Worm (Caenorhabditis elegans): ENCODE results near the gene srh-247.

ce11 chrV:2896198-2896660, 37.7 kb downstream of the srh-247 start, which contains the start of gene pals-32:
- TF ChIP-seq pqm-1 (tag; optimal IDR thresholded peaks at IDR 0.05), result no peak
- TF ChIP-seq lsy-12 (tag; optimal IDR thresholded peaks at IDR 0.05), result no peak
- TF ChIP-seq nhr-11 (tag; optimal IDR thresholded peaks at IDR 0.05), result no peak
- TF ChIP-seq ZK546.5 (tag; optimal IDR thresholded peaks at IDR 0.05), result no peak
- TF ChIP-seq pha-4 (tag; optimal IDR thresholded peaks at IDR 0.05), result no peak
- no peak for TF ChIP-seq daf-12 (tag; optimal IDR thresholded peaks at IDR 0.05)
